Worm (Caenorhabditis elegans) whole organism, L2 larva: ENCODE data around the gene Y37D8A.4.

Source experiments
- C34F6.9 ChIP-seq: fragments of 150-350 bp; optimal IDR thresholded peaks from 2 replicates; lab custom pipeline; 2014; ENCODE audit warnings: missing biosample characterization, missing genetic modification characterization
- F13H6.1 ChIP-seq: sonication (generic microtip); optimal IDR thresholded peaks from 2 replicates; lab custom pipeline; 2016; ENCODE audit warnings: missing genetic modification characterization, missing compliant biosample characterization
- R02D3.7 ChIP-seq: fragments of 150-350 bp; optimal IDR thresholded peaks from 2 replicates; lab custom pipeline; 2014; ENCODE audit warnings: missing biosample characterization, missing genetic modification characterization
- ZK546.5 ChIP-seq: sonication (generic microtip); optimal IDR thresholded peaks from 2 replicates; lab custom pipeline; 2017; ENCODE audit warnings: missing biosample characterization, missing genetic modification characterization
- alr-1 ChIP-seq: fragments of 150-350 bp; optimal IDR thresholded peaks from 2 replicates; lab custom pipeline; 2014; ENCODE audit warnings: missing biosample characterization, missing genetic modification characterization
- aly-2 ChIP-seq: fragments of 150-350 bp; optimal IDR thresholded peaks from 2 replicates; lab custom pipeline; 2014; ENCODE audit warnings: missing biosample characterization, missing genetic modification characterization
- ama-1 ChIP-seq: fragments of 150-350 bp; optimal IDR thresholded peaks from 2 replicates; lab custom pipeline; 2018; ENCODE audit warnings: inconsistent platforms
- blmp-1 ChIP-seq: sonication (generic microtip); optimal IDR thresholded peaks from 2 replicates; lab custom pipeline; 2017; ENCODE audit warnings: missing genetic modification characterization, mild to moderate bottlenecking, missing compliant biosample characterization, antibody characterized with exemption, moderate library complexity; ENCODE audit not compliant: insufficient read depth
- ceh-16 ChIP-seq: fragments of 150-350 bp; optimal IDR thresholded peaks from 2 replicates; lab custom pipeline; 2014; ENCODE audit warnings: missing biosample characterization, missing genetic modification characterization
- ceh-82 ChIP-seq: fragments of 150-350 bp; optimal IDR thresholded peaks from 2 replicates; lab custom pipeline; 2014; ENCODE audit warnings: missing biosample characterization, missing genetic modification characterization
- dmd-4 ChIP-seq: sonication (generic microtip); optimal IDR thresholded peaks from 2 replicates; lab custom pipeline; 2017; ENCODE audit warnings: missing biosample characterization, missing genetic modification characterization
- egl-27 ChIP-seq: sonication (generic microtip); optimal IDR thresholded peaks from 3 replicates; lab custom pipeline; 2017; ENCODE audit warnings: missing biosample characterization, missing genetic modification reagents, missing genetic modification characterization
- elt-1 ChIP-seq: fragments of 150-350 bp; optimal IDR thresholded peaks from 2 replicates; lab custom pipeline; 2014; ENCODE audit warnings: missing biosample characterization, missing genetic modification characterization
- fos-1 ChIP-seq: fragments of 150-350 bp; optimal IDR thresholded peaks from 2 replicates; lab custom pipeline; 2014; ENCODE audit warnings: missing biosample characterization, missing genetic modification characterization
- gmeb-1 ChIP-seq: fragments of 150-350 bp; optimal IDR thresholded peaks from 2 replicates; lab custom pipeline; 2014; ENCODE audit warnings: missing biosample characterization, missing genetic modification characterization
- lin-11 ChIP-seq: fragments of 150-350 bp; sonication (generic microtip); optimal IDR thresholded peaks from 2 replicates; lab custom pipeline; 2014; ENCODE audit warnings: missing biosample characterization, missing genetic modification characterization, inconsistent platforms, mixed read lengths
- lin-13 ChIP-seq: fragments of 150-350 bp; optimal IDR thresholded peaks from 2 replicates; lab custom pipeline; 2014; ENCODE audit warnings: missing biosample characterization, missing genetic modification reagents, missing genetic modification characterization
- lin-39 ChIP-seq: fragments of 150-350 bp; optimal IDR thresholded peaks from 2 replicates; lab custom pipeline; 2014; ENCODE audit warnings: missing biosample characterization, missing genetic modification reagents, missing genetic modification characterization
- lsy-2 ChIP-seq, 2 experiments: fragments of 150-350 bp in 1 of 2; sonication (generic microtip) in 1 of 2; optimal IDR thresholded peaks; 2 replicates each; lab custom pipeline; 2014 to 2017; ENCODE audit warnings: missing biosample characterization in 2 of 2, missing genetic modification characterization in 2 of 2
- mab-5 ChIP-seq: fragments of 150-350 bp; optimal IDR thresholded peaks from 2 replicates; lab custom pipeline; 2014; ENCODE audit warnings: missing biosample characterization, missing genetic modification characterization
- mbf-1 ChIP-seq: sonication (generic microtip); optimal IDR thresholded peaks from 2 replicates; lab custom pipeline; 2017; ENCODE audit warnings: missing biosample characterization, missing genetic modification characterization
- mdl-1 ChIP-seq, 2 experiments: fragments of 150-350 bp in 1 of 2; sonication (generic microtip) in 1 of 2; optimal IDR thresholded peaks; 2 replicates each; lab custom pipeline; 2017; ENCODE audit warnings: missing biosample characterization in 2 of 2, missing genetic modification characterization in 2 of 2
- nhr-10 ChIP-seq: sonication (generic microtip); optimal IDR thresholded peaks from 2 replicates; lab custom pipeline; 2017; ENCODE audit warnings: missing biosample characterization, missing genetic modification characterization
- nhr-11 ChIP-seq: fragments of 150-350 bp; optimal IDR thresholded peaks from 2 replicates; lab custom pipeline; 2014; ENCODE audit warnings: missing biosample characterization, missing genetic modification characterization
- nhr-12 ChIP-seq: fragments of 150-350 bp; optimal IDR thresholded peaks from 2 replicates; lab custom pipeline; 2014; ENCODE audit warnings: missing biosample characterization, missing genetic modification characterization
- nhr-129 ChIP-seq: fragments of 150-350 bp; optimal IDR thresholded peaks from 2 replicates; lab custom pipeline; 2014; ENCODE audit warnings: missing biosample characterization, missing genetic modification characterization
- nhr-21 ChIP-seq: fragments of 150-350 bp; optimal IDR thresholded peaks from 2 replicates; lab custom pipeline; 2014; ENCODE audit warnings: missing biosample characterization, missing genetic modification characterization
- nhr-23 ChIP-seq: fragments of 150-350 bp; optimal IDR thresholded peaks from 2 replicates; lab custom pipeline; 2014; ENCODE audit warnings: missing biosample characterization, missing genetic modification reagents, missing genetic modification characterization
- nhr-237 ChIP-seq: fragments of 150-350 bp; optimal IDR thresholded peaks from 2 replicates; lab custom pipeline; 2014; ENCODE audit warnings: missing biosample characterization, missing genetic modification characterization
- nhr-25 ChIP-seq: fragments of 150-350 bp; sonication (generic microtip); optimal IDR thresholded peaks from 3 replicates; lab custom pipeline; 2014; ENCODE audit warnings: missing biosample characterization, missing genetic modification characterization
- nhr-77 ChIP-seq: fragments of 150-350 bp; optimal IDR thresholded peaks from 2 replicates; lab custom pipeline; 2014; ENCODE audit warnings: missing biosample characterization, missing genetic modification characterization
- peb-1 ChIP-seq: fragments of 150-350 bp; optimal IDR thresholded peaks from 2 replicates; lab custom pipeline; 2014; ENCODE audit warnings: missing biosample characterization, missing genetic modification characterization
- sem-4 ChIP-seq: fragments of 150-350 bp; optimal IDR thresholded peaks from 2 replicates; lab custom pipeline; 2014; ENCODE audit warnings: missing biosample characterization, missing genetic modification reagents, missing genetic modification characterization
- skn-1 ChIP-seq: sonication (generic microtip); optimal IDR thresholded peaks from 2 replicates; lab custom pipeline; 2017; ENCODE audit warnings: missing biosample characterization, missing genetic modification characterization
- sma-3 ChIP-seq: sonication (generic microtip); optimal IDR thresholded peaks from 2 replicates; lab custom pipeline; 2016; ENCODE audit warnings: missing genetic modification reagents, missing genetic modification characterization, missing compliant biosample characterization
- sma-9 ChIP-seq, 2 experiments: fragments of 150-350 bp in 1 of 2; sonication (generic microtip) in 1 of 2; optimal IDR thresholded peaks; 2 replicates each; lab custom pipeline; 2014 to 2016; ENCODE audit warnings: missing genetic modification characterization in 2 of 2, mild to moderate bottlenecking in 1 of 2, missing biosample characterization in 1 of 2, missing compliant biosample characterization in 1 of 2, missing genetic modification reagents in 1 of 2, moderate library complexity in 1 of 2
- snpc-4 ChIP-seq: fragments of 150-350 bp; optimal IDR thresholded peaks from 2 replicates; lab custom pipeline; 2014; ENCODE audit warnings: missing biosample characterization, missing genetic modification characterization
- unc-39 ChIP-seq: fragments of 150-350 bp; optimal IDR thresholded peaks from 2 replicates; lab custom pipeline; 2014; ENCODE audit warnings: missing biosample characterization, missing genetic modification characterization
- ztf-1 ChIP-seq: fragments of 200-800 bp; sonication (Bioruptor generic); conservative IDR thresholded peaks from 2 replicates; pipeline ENCODE4 v1.3.6; 2022; ENCODE audit warnings: missing genetic modification characterization, missing compliant biosample characterization
- ztf-11 ChIP-seq: sonication (generic microtip); optimal IDR thresholded peaks from 2 replicates; lab custom pipeline; 2017; ENCODE audit warnings: missing biosample characterization, missing genetic modification characterization
- ztf-4 ChIP-seq: fragments of 150-350 bp; optimal IDR thresholded peaks from 2 replicates; lab custom pipeline; 2014; ENCODE audit warnings: missing biosample characterization, missing genetic modification characterization

The Y37D8A.4 gene

DNA sequence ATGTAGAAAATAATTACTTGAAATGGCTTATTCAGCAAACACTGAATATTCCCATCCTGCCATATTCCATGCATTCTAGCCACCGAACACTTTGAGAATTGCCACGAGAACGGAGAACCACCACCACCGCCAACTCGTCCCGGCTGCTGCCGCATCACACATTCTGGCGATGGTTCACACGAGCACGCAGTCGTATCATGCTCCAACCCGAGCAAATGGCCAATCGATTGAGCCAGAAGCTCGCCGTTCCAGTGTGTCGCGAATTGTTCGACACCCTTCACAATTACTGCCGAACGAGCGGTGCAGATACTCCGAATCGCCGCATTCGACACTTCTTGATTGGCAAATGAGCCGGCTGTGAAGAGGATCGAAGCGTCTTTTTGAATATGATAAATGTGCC is 46.4 kb upstream of the Y37D8A.4 start:
- TF ChIP-seq nhr-11 (tag; lab: Kevin White, UChicago) (no peak), skn-1 (tag; lab: Kevin White, UChicago) (no peak), ceh-82 (no peak), dmd-4 (tag; lab: Kevin White, UChicago) (no peak), ZK546.5 (no peak), elt-1 (tag; lab: Kevin White, UChicago) (no peak), ztf-11 (tag; lab: Kevin White, UChicago) (no peak), mdl-1 (tag; optimal IDR thresholded peaks at IDR 0.05; lab: Kevin White, UChicago) (no peak), nhr-12 (tag; lab: Kevin White, UChicago) (no peak), unc-39 (tag; lab: Kevin White, UChicago) (no peak), nhr-10 (tag; lab: Kevin White, UChicago) (no peak), blmp-1 (tag; lab: Kevin White, UChicago) (no peak), lin-11 (tag; lab: Kevin White, UChicago) (no peak), nhr-23 (tag; lab: Kevin White, UChicago) (no peak), lsy-2 (tag; optimal IDR thresholded peaks at IDR 0.05; lab: Kevin White, UChicago) (no peak), R02D3.7 (tag; lab: Kevin White, UChicago) (no peak), mbf-1 (no peak), ztf-4 (no peak), nhr-21 (no peak)
- TF ChIP-seq, all 48 proteins: peak for 0

ce11 chrIII:12880704-12881103 is 41.9 kb upstream of the Y37D8A.4 start:
- TF ChIP-seq peb-1 (tag; lab: Kevin White, UChicago) (no peak), ztf-4 (no peak), sem-4 (tag; lab: Kevin White, UChicago) (no peak)

ce11 chrIII:12877527-12878234 is 38.9 kb upstream of the Y37D8A.4 start, which contains the start of the genes cec-7 and enu-3.5:
cec-7 (minus strand) TSS chrIII:12877577.
enu-3.5 (plus strand) TSS chrIII:12878196.
- TF ChIP-seq gmeb-1 (no peak), nhr-23 (tag; lab: Kevin White, UChicago) (no peak), ztf-11 (tag; lab: Kevin White, UChicago) (no peak), nhr-12 (tag; lab: Kevin White, UChicago) (no peak), C34F6.9 (tag; lab: Kevin White, UChicago) (no peak), lin-39 (tag; lab: Kevin White, UChicago) (no peak), nhr-25 (tag; lab: Kevin White, UChicago) (no peak), ztf-4 (no peak), ceh-16 (no peak)

DNA sequence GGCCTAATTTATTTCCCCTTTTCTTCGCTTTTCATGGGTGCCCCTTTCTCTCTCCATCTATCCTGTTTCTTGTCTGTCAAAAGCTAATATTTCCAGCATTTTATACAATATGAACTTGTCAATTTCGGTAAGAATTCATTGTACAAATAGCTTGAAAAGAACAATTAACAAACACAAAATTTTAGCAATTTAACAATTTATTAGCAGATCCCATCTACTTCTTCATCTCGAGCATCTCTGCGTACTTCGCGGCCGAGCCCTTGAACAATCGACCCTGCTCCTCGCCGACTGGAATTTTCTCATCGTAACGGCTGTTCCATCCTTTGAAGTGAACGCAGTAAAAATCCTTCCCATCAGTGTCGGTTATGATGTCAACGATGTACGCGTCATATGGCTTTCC is 36.9 kb upstream of the Y37D8A.4 start:
- no peak for TF ChIP-seq R02D3.7 (tag; lab: Kevin White, UChicago)
- TF ChIP-seq F13H6.1 (tag; lab: Kevin White, UChicago) = no peak
- TF ChIP-seq skn-1 (tag; lab: Kevin White, UChicago) = no peak
- no peak for TF ChIP-seq alr-1 (tag; lab: Kevin White, UChicago)
- TF ChIP-seq ZK546.5 = no peak
- no peak for TF ChIP-seq nhr-23 (tag; lab: Kevin White, UChicago)
- TF ChIP-seq sma-9 (GFP tag; optimal IDR thresholded peaks at IDR 0.05; lab: Kevin White, UChicago) = no peak
- no peak for TF ChIP-seq sma-9 (tag; optimal IDR thresholded peaks at IDR 0.05; lab: Kevin White, UChicago)
- TF ChIP-seq lsy-2 (tag; optimal IDR thresholded peaks at IDR 0.05; lab: Kevin White, UChicago) = no peak
- no peak for TF ChIP-seq blmp-1 (tag; lab: Kevin White, UChicago)
- no peak for TF ChIP-seq gmeb-1
- no peak for TF ChIP-seq ztf-1 (GFP tag; lab: Robert Waterston, UW)
- TF ChIP-seq lin-39 (tag; lab: Kevin White, UChicago) = no peak
- TF ChIP-seq nhr-237 (tag; lab: Kevin White, UChicago) = no peak
- no peak for TF ChIP-seq nhr-12 (tag; lab: Kevin White, UChicago)
- no peak for TF ChIP-seq lin-11 (tag; lab: Kevin White, UChicago)
- TF ChIP-seq lin-13 = no peak

DNA sequence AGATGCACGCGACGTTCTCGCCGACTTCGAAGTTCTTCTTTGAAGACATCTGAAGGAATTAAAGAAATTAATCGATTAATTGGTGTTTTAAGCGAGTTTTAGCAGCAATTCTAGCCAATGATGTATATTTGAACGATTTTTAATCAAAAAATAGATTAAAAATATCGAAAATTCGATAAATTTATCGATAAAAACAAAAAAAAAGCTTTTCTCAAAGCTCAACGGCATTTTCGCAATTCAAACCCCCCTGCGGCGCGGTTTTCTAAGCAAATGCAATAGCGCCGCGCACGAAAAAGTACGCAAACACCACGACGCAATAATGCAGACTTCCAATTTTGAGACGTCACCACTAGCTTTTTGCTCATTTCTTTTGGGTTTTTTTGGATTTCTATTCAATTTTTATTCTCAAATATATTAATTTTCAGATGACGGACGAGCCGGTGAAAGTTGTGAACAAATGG is 35.9 kb upstream of the Y37D8A.4 start, which contains the start of the genes mrg-1 and spcs-2:
Gene mrg-1, minus strand, starts transcription at position 51 of the 461 bp plus-strand sequence.
Gene spcs-2, plus strand, starts transcription at position 426 of the 461 bp plus-strand sequence.
- peak; percentile 87 for TF ChIP-seq nhr-129 (tag; lab: Kevin White, UChicago)
- TF ChIP-seq fos-1 (tag; lab: Kevin White, UChicago) = peak; percentile 51
- peak; percentile 48 for TF ChIP-seq nhr-237 (tag; lab: Kevin White, UChicago)
- TF ChIP-seq ztf-4 = peak; percentile 86
- no peak for TF ChIP-seq nhr-23 (tag; lab: Kevin White, UChicago)
- no peak for TF ChIP-seq unc-39 (tag; lab: Kevin White, UChicago)
- no peak for TF ChIP-seq snpc-4
- peak; percentile 93 for TF ChIP-seq sma-9 (GFP tag; optimal IDR thresholded peaks at IDR 0.05; lab: Kevin White, UChicago)
- no peak for TF ChIP-seq sma-9 (tag; optimal IDR thresholded peaks at IDR 0.05; lab: Kevin White, UChicago)
- peak; percentile 92 for TF ChIP-seq F13H6.1 (tag; lab: Kevin White, UChicago)
- peak; percentile 93 for TF ChIP-seq sma-3 (GFP tag; lab: Kevin White, UChicago)
- peak; percentile 91 for TF ChIP-seq C34F6.9 (tag; lab: Kevin White, UChicago)
- TF ChIP-seq nhr-11 (tag; lab: Kevin White, UChicago) = no peak
- peak; percentile 82 for TF ChIP-seq nhr-21
- peak in 1 of 2 experiments; percentile 19 for TF ChIP-seq mdl-1 (tag; optimal IDR thresholded peaks at IDR 0.05; lab: Kevin White, UChicago)
- peak; percentile 23 for TF ChIP-seq nhr-77 (tag; lab: Kevin White, UChicago)
- TF ChIP-seq mab-5 (tag; lab: Kevin White, UChicago) = peak; percentile 74
- peak; percentile 62 for TF ChIP-seq egl-27 (tag; lab: Kevin White, UChicago)
- peak; percentile 94 for TF ChIP-seq lin-13
- peak; percentile 27 for TF ChIP-seq R02D3.7 (tag; lab: Kevin White, UChicago)
- no peak for TF ChIP-seq ama-1 (lab: Kevin White, UChicago)
- TF ChIP-seq aly-2 = no peak
